Worm (Caenorhabditis elegans) whole organism, L3 larva: ENCODE measurements around the gene cyp-13A4.
A peak's percentile ranks its signal among the peaks of the same experiment; 100 is the strongest.

Source experiments
- nhr-28 ChIP-seq: fragments of 150-350 bp; optimal IDR thresholded peaks from 2 replicates; lab custom pipeline; 2014; ENCODE audit warnings: missing biosample characterization, missing genetic modification characterization
- pha-4 ChIP-seq: fragments of 150-350 bp; optimal IDR thresholded peaks from 2 replicates; lab custom pipeline; 2014; ENCODE audit warnings: missing biosample characterization, missing genetic modification reagents, missing genetic modification characterization
- unc-39 ChIP-seq: sonication (generic microtip); optimal IDR thresholded peaks from 4 replicates; lab custom pipeline; 2017; ENCODE audit warnings: missing biosample characterization, missing genetic modification characterization

The cyp-13A4 gene

DNA sequence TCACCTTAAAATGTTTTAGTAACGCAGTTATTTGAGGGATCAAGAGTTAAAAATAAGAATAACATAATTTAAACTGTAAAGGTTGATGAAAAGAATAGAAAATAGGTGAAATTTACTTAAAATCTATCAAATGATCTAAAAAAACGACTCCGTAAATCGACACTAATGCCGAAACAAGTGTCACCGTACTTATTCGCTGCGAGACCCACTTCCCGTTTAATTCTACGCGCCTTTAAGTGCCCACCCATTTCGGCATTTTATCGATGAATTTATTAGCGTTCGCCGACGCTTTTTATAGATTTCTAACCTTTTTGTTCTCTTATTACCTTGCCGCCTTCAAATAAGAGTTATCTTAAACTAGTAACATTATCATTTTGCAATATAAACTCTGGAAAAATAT is 51.5 kb downstream of the cyp-13A4 start, which contains the start of the genes Y53C12B.1 and nos-3 (continued):
- TF ChIP-seq unc-39 (tag; lab: Kevin White, UChicago) (no peak), pha-4 (tag; lab: Kevin White, UChicago) (peak; percentile 93), nhr-28 (no peak)
